Worm (Caenorhabditis elegans) whole organism, early embryonic: Measurements from ENCODE around the gene spat-3.

ENCODE experiments used
- ama-1 ChIP-seq: fragments of 150-350 bp; optimal IDR thresholded peaks from 2 replicates; lab custom pipeline; 2014
- hmg-4 ChIP-seq: fragments of 200-800 bp; sonication (Bioruptor generic); optimal IDR thresholded peaks from 2 replicates; lab custom pipeline; 2018; ENCODE audit warnings: mild to moderate bottlenecking, missing genetic modification characterization, missing compliant biosample characterization
- pes-1 ChIP-seq: fragments of 200-800 bp; sonication (Bioruptor generic); IDR thresholded peaks from 2 replicates; pipeline ENCODE4 v1.3.6; 2022; ENCODE audit warnings: missing genetic modification reagents, missing genetic modification characterization, missing compliant biosample characterization
- tbx-11 ChIP-seq: fragments of 200-800 bp; sonication (Bioruptor generic); IDR thresholded peaks from 2 replicates; pipeline ENCODE4 v1.3.6; 2022; ENCODE audit warnings: missing genetic modification characterization, missing compliant biosample characterization

DNA sequence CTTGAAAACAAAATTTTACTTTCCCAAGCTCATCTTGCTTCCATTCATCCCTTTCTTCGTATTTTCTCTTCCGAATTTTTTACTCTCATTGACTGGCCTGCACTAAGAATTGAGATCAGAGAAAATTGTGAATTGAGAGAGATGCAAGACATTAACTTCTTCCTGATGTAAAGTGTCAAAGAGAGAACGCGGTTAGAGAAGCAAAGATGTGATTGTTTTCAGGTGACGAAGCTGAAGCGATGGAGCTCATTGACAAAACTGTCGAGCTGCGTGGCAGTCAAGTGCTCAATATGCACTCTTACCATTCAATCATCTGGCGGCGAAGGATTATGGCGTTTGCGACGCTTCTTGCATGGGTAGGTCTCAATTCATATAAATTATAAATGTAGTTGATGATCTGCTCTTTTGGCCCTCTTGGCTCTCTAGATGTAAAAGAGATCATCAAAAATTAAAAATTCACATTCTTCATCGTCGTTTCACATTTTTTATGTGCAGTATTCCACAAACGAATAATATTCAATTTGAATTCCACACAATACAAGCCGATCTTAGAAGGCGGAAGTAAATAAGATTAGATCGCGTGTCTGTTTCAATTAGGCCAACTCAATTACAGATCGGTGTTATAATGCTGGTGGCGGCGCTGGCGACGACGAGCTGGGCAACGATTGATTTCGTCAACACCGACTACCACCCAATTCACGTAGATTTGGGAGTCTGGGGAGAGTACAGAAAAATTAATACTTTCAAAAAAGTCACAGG lies 23.3 kb upstream of the spat-3 start:
- no peak for TF ChIP-seq ama-1 (lab: Kevin White, UChicago)
- no peak for TF ChIP-seq hmg-4
- TF ChIP-seq pes-1: no peak
- TF ChIP-seq tbx-11: no peak
